Fruit fly (Drosophila melanogaster) whole organism, prepupa: ENCODE measurements around the gene flr.

ENCODE experiments used
- Blimp-1 ChIP-seq: fragments of 200-800 bp; sonication (Bioruptor generic); optimal IDR thresholded peaks from 3 replicates; lab custom pipeline; 2017; ENCODE audit warnings: missing biosample characterization, missing genetic modification characterization, mild to moderate bottlenecking, moderate library complexity, missing genetic modification reagents
- CG16779 ChIP-seq: fragments of 200-800 bp; sonication (Bioruptor generic); optimal IDR thresholded peaks from 3 replicates; lab custom pipeline; 2017; ENCODE audit warnings: missing biosample characterization, mild to moderate bottlenecking, missing genetic modification characterization
- CG6163 ChIP-seq: fragments of 200-800 bp; sonication (Bioruptor generic); IDR thresholded peaks from 3 replicates; pipeline ENCODE4 v1.3.6; 2022; ENCODE audit warnings: missing biosample characterization, missing genetic modification characterization
- CG6276 ChIP-seq: fragments of 200-800 bp; sonication (Bioruptor generic); optimal IDR thresholded peaks from 2 replicates; lab custom pipeline; 2017; ENCODE audit warnings: missing biosample characterization, mild to moderate bottlenecking, missing genetic modification characterization
- CG6854 ChIP-seq: fragments of 200-800 bp; sonication (Bioruptor generic); optimal IDR thresholded peaks from 2 replicates; lab custom pipeline; 2017; ENCODE audit warnings: missing biosample characterization, mild to moderate bottlenecking, missing genetic modification characterization
- CG9139 ChIP-seq: fragments of 200-800 bp; sonication (Bioruptor generic); optimal IDR thresholded peaks from 3 replicates; lab custom pipeline; 2017; ENCODE audit warnings: missing biosample characterization, mild to moderate bottlenecking, missing genetic modification characterization
- Hr38 ChIP-seq: sonication (Bioruptor generic); optimal IDR thresholded peaks from 2 replicates; lab custom pipeline; 2016; ENCODE audit warnings: missing biosample characterization, missing genetic modification characterization
- Hr4 ChIP-seq: fragments of 200-800 bp; sonication (Bioruptor generic); optimal IDR thresholded peaks from 3 replicates; lab custom pipeline; 2016; ENCODE audit warnings: missing biosample characterization, missing genetic modification characterization
- esn ChIP-seq: fragments of 200-800 bp; sonication (Bioruptor generic); optimal IDR thresholded peaks from 2 replicates; lab custom pipeline; 2016; ENCODE audit warnings: missing biosample characterization, mild to moderate bottlenecking, missing genetic modification characterization, moderate library complexity
- pdm3 ChIP-seq: fragments of 200-800 bp; sonication (Bioruptor generic); optimal IDR thresholded peaks from 3 replicates; lab custom pipeline; 2016; ENCODE audit warnings: missing biosample characterization, missing genetic modification characterization
- salr ChIP-seq, 2 experiments: fragments of 200-800 bp; sonication (Bioruptor generic); optimal IDR thresholded peaks; 3 replicates each; lab custom pipeline; 2016 to 2018; ENCODE audit warnings: missing biosample characterization in 2 of 2, missing genetic modification characterization in 2 of 2, mild to moderate bottlenecking in 1 of 2
- svp ChIP-seq: fragments of 200-800 bp; sonication (Bioruptor generic); peaks from one replicate; lab custom pipeline; 2016; ENCODE audit warnings: missing biosample characterization, missing genetic modification characterization
- topi ChIP-seq: fragments of 200-800 bp; sonication (Bioruptor generic); optimal IDR thresholded peaks from 3 replicates; lab custom pipeline; 2016; ENCODE audit warnings: missing biosample characterization, missing genetic modification characterization

- TF ChIP-seq Blimp-1 (peak; percentile 65), topi (GFP tag; lab: Kevin White, UChicago) (no peak), CG16779 (tag; lab: Kevin White, UChicago) (no peak), CG6163 (no peak), Hr4 (GFP tag; lab: Kevin White, UChicago) (no peak), CG6276 (GFP tag; lab: Kevin White, UChicago) (no peak), svp (GFP tag; lab: Kevin White, UChicago) (peak; percentile 92), Hr38 (GFP tag; lab: Kevin White, UChicago) (no peak), esn (GFP tag; lab: Kevin White, UChicago) (no peak), CG6854 (peak; percentile 45), salr (GFP tag; optimal IDR thresholded peaks at IDR 0.05; lab: Kevin White, UChicago) (no peak), pdm3 (GFP tag; lab: Kevin White, UChicago) (no peak), CG9139 (GFP tag; lab: Kevin White, UChicago) (no peak)
These were observed 30.4 kb upstream of the flr start, which contains the start of gene ImpL1 for dm6 chr3L:13382061-13382815.
